Worm (Caenorhabditis elegans): ENCODE results near the gene nhr-13.

nhr-13 gene

ce11 chrV:2177307-2177764, 14.9 kb upstream of the nhr-13 start, which contains the start of gene srbc-17:
TSS of gene srbc-17 (plus strand) at chrV:2177714.
- TF ChIP-seq dao-5 (tag; optimal IDR thresholded peaks at IDR 0.05) (no peak), W03F9.2 (tag; optimal IDR thresholded peaks at IDR 0.05) (no peak), him-1 (tag; optimal IDR thresholded peaks at IDR 0.05) (no peak)

ce11 chrV:2179214-2179613, 13.1 kb upstream of the nhr-13 start, which contains the start of gene cyp-33C1:
TSS of gene cyp-33C1 (plus strand) at chrV:2179514.
- TF ChIP-seq W03F9.2 (tag; optimal IDR thresholded peaks at IDR 0.05) (no peak), dao-5 (tag; optimal IDR thresholded peaks at IDR 0.05) (no peak), him-1 (tag; optimal IDR thresholded peaks at IDR 0.05) (no peak)

DNA sequence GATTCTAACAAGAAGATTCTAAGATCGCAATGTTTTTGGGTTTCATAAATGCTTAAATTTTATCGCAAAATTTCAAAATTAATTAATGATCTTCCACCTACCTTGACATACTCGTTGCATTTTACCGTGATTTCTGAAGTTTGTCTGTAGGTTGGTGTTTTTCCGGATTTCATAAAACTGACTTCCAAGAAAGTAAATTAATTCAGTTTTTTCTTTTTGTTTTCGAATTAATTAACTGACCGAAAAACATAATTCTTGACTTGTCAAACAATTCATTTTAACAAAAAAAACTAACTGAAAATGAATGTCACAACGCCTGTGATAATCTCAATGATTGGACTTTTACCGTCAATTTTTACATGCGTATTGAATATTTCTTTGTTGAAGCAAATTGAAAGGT, 10.5 kb upstream of the nhr-13 start, which contains the start of gene srbc-16:
TSS of gene srbc-16 (plus strand) at position 301 of the 400 bp plus-strand sequence.
- TF ChIP-seq him-1 (tag; optimal IDR thresholded peaks at IDR 0.05) = no peak
- no peak for TF ChIP-seq dao-5 (tag; optimal IDR thresholded peaks at IDR 0.05)
- no peak for TF ChIP-seq W03F9.2 (tag; optimal IDR thresholded peaks at IDR 0.05)

- TF ChIP-seq dao-5 (tag; optimal IDR thresholded peaks at IDR 0.05) (no peak), W03F9.2 (tag; optimal IDR thresholded peaks at IDR 0.05) (no peak), him-1 (tag; optimal IDR thresholded peaks at IDR 0.05) (no peak)
Measured at ce11 chrV:2183162-2183561, 9.1 kb upstream of the nhr-13 start, which contains the start of gene cyp-33C2. TSS of gene cyp-33C2 (plus strand) at chrV:2183488.

DNA sequence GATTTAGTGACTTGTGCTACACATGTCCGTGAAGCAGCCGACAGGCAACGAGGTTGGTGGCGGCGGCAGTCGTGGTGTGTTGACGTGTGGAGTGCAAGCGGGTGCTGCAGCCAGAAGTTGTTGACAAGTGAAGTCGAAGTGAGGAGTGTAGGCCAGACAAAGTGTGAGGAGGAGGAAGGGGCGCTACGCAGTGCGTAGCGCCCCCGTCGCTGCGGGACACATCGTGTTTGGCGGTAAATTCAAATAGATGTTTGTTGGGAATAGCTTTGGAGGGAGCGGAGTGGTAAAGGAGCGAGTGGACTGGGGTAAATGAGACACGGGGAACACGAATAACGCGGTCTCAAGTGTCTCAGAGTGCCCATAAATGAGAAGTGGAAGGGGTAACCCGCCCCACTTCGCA, 6.8 kb upstream of the nhr-13 start:
- TF ChIP-seq him-1 (tag; optimal IDR thresholded peaks at IDR 0.05) (no peak), dao-5 (tag; optimal IDR thresholded peaks at IDR 0.05) (no peak), W03F9.2 (tag; optimal IDR thresholded peaks at IDR 0.05) (no peak)

DNA sequence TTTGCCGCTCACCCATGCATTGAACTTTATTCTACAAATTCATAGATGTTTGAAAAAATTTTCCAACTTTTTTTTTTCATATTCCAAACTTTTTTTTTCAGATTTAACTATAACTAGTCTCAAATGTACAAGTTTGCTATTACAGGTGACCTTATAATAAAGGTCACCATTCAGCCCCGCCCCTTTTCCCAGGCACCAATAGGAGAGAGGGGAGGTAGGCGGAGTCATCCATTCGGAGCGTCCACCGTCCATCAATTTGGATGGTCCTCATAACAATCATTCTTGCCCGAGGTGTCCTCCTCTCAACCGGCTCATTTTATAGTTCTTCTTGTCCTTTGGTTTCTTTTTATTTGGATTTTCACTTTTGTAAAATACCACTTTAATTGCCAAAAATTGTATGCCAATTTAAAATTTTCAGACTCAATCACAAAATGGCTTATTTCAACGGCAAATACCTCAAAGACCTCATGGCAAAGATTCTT, 4.4 kb upstream of the nhr-13 start, which contains the start of gene Y5H2B.3:
TSS of gene Y5H2B.3 (plus strand) at position 432 of the 482 bp plus-strand sequence.
- TF ChIP-seq W03F9.2 (tag; optimal IDR thresholded peaks at IDR 0.05) (no peak), dao-5 (tag; optimal IDR thresholded peaks at IDR 0.05) (no peak), him-1 (tag; optimal IDR thresholded peaks at IDR 0.05) (no peak)

- TF ChIP-seq dao-5 (tag; optimal IDR thresholded peaks at IDR 0.05) (no peak), W03F9.2 (tag; optimal IDR thresholded peaks at IDR 0.05) (no peak), him-1 (tag; optimal IDR thresholded peaks at IDR 0.05) (no peak)
Measured at ce11 chrV:2190383-2190782, 1.9 kb upstream of the nhr-13 start.

DNA sequence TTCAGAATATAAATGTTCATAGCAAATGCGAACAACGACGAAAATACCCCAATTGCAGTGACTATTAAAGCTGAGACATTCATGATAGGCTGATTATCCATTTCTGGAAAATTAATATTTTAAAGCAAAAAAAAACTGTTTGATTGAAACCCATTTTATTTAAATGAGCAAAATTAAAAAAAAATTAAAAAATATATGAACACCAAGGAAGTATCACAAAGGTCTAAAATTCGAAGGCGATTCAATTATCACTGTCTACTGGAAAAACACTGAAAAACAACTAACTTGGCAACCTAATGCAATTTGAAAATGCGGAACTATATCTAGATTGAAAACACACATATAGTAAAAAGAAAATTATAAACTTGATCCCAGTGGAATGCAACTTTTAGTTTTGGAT, 1.2 kb upstream of the nhr-13 start, which contains the start of gene srbc-42:
TSS of gene srbc-42 (minus strand) at position 101 of the 400 bp plus-strand sequence.
- no peak for TF ChIP-seq him-1 (tag; optimal IDR thresholded peaks at IDR 0.05)
- no peak for TF ChIP-seq W03F9.2 (tag; optimal IDR thresholded peaks at IDR 0.05)
- no peak for TF ChIP-seq dao-5 (tag; optimal IDR thresholded peaks at IDR 0.05)

DNA sequence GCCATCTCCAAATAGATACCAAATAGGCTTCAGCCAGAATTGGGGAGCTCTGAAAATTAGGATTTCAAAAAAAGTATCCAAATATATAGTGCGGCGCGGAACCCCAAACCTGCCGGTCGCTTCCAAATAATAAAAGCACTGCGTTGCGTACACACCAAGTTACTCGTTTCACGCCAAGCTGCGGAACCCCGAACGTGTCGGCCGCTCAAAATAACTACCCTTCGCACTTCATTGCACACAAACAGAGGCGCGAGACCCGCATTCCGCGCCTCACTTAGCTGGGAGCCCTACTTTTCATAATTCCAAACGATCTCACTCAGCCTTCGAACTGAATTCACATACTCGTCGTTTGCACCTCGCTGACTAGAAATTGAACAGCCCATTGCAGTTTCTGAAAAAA, 7.3 kb downstream of the nhr-13 start:
- TF ChIP-seq W03F9.2 (tag; optimal IDR thresholded peaks at IDR 0.05) (no peak), him-1 (tag; optimal IDR thresholded peaks at IDR 0.05) (no peak), dao-5 (tag; optimal IDR thresholded peaks at IDR 0.05) (no peak)

DNA sequence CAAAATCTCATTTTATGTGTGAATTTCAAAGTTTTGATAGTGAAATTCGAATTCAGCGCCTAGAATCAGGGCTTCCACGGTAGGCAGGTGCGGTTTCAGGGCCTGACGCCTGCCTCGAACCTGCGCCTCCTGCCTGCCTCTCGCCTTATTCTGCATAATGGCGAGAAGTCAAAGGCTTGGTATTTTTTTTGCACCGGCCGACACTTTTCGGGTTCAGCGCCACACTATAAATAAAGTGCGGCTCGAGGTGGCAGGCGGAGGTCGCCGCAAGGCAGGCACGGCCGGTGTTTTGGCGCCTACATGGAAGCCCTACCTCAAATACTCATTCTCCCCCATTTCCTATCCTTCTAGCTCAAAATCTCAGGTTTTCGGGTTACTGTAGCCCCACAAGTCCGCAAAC, 8.1 kb downstream of the nhr-13 start:
- TF ChIP-seq him-1 (tag; optimal IDR thresholded peaks at IDR 0.05) (no peak), dao-5 (tag; optimal IDR thresholded peaks at IDR 0.05) (no peak), W03F9.2 (tag; optimal IDR thresholded peaks at IDR 0.05) (no peak)

- no peak for TF ChIP-seq dao-5 (tag; optimal IDR thresholded peaks at IDR 0.05)
- TF ChIP-seq him-1 (tag; optimal IDR thresholded peaks at IDR 0.05) = no peak
- TF ChIP-seq W03F9.2 (tag; optimal IDR thresholded peaks at IDR 0.05) = no peak
Measured at ce11 chrV:2201240-2201639, 9.0 kb downstream of the nhr-13 start, which contains the start of gene cyp-32B1. TSS of gene cyp-32B1 (minus strand) at chrV:2201415.

DNA sequence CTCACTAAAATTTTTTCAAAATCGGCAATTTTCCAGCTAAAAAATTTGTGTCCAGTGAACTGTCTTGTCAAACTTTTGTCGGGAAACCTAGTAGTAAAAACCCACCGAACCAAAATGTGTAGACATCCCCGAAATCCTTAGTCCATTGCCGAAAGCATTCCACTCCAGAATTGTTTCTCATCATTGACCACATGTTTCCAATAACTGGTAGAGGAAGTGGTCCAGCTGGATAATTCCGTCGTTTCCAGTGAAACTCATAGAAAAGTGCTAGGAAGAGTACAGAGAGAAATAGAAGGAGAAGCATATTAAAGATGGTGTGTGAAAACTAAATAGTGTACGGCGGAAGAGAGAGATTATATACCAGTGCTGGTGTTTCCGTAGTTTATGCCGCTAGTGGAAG, 11.8 kb downstream of the nhr-13 start, which contains the start of gene cyp-33C12:
TSS of gene cyp-33C12 (minus strand) at position 321 of the 400 bp plus-strand sequence.
- TF ChIP-seq dao-5 (tag; optimal IDR thresholded peaks at IDR 0.05) = no peak
- no peak for TF ChIP-seq W03F9.2 (tag; optimal IDR thresholded peaks at IDR 0.05)
- TF ChIP-seq him-1 (tag; optimal IDR thresholded peaks at IDR 0.05) = no peak

ce11 chrV:2206181-2206580, 13.9 kb downstream of the nhr-13 start, which contains the start of gene srt-40:
TSS of gene srt-40 (minus strand) at chrV:2206281.
- TF ChIP-seq dao-5 (tag; optimal IDR thresholded peaks at IDR 0.05) (no peak), him-1 (tag; optimal IDR thresholded peaks at IDR 0.05) (no peak), W03F9.2 (tag; optimal IDR thresholded peaks at IDR 0.05) (no peak)

ce11 chrV:2206801-2207200, 14.5 kb downstream of the nhr-13 start, which contains the start of gene svh-11:
TSS of gene svh-11 (plus strand) at chrV:2207101.
- TF ChIP-seq W03F9.2 (tag; optimal IDR thresholded peaks at IDR 0.05) (no peak), him-1 (tag; optimal IDR thresholded peaks at IDR 0.05) (no peak), dao-5 (tag; optimal IDR thresholded peaks at IDR 0.05) (no peak)
